Fruit fly (Drosophila melanogaster): ENCODE data around the gene CG13081.

The CG13081 gene

DNA sequence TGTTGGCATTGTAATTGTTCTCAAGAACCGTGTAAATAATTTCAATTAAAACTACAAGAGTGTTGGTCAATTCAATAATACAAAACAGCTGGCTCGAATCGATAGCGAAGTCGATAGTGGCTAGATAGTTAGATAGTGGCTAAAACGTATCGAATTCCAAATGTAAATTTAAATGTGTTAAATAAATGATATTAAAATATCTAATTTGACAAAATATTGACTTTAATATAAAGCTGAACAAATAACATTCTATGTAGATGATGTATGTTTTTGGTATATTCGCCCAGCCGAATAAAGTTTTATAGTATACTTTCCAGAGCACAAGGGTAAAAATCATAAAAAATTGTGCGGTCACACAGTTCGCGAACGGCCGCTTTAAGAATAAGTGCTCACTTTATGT is 14.1 kb upstream of the CG13081 start, which contains the start of the genes Dpm1 and CG10137 (continued):
- peak; percentile 30 for TF ChIP-seq sage (GFP tag; optimal IDR thresholded peaks at IDR 0.05)
- no peak for TF ChIP-seq Jra (GFP tag; optimal IDR thresholded peaks at IDR 0.05)

- TF ChIP-seq GATAd (GFP tag; optimal IDR thresholded peaks at IDR 0.05) (no peak), Hr83 (GFP tag; optimal IDR thresholded peaks at IDR 0.05; ENCODE audit: poor library complexity, severe bottlenecking) (no peak), foxo (GFP tag; optimal IDR thresholded peaks at IDR 0.05) (no peak)
Measured at dm6 chr2L:19526844-19527243, 13.6 kb upstream of the CG13081 start.

dm6 chr2L:19528308-19528707 is 12.1 kb upstream of the CG13081 start:
- TF ChIP-seq Abd-B (GFP tag; optimal IDR thresholded peaks at IDR 0.05): no peak
- peak; percentile 96 for TF ChIP-seq Sp1 (GFP tag; optimal IDR thresholded peaks at IDR 0.05)
- no peak for TF ChIP-seq N (GFP tag; optimal IDR thresholded peaks at IDR 0.05)
- no peak for TF ChIP-seq jim (GFP tag; optimal IDR thresholded peaks at IDR 0.05)
- TF ChIP-seq Hr83 (GFP tag; optimal IDR thresholded peaks at IDR 0.05; ENCODE audit: poor library complexity, severe bottlenecking): peak; percentile 21
- TF ChIP-seq foxo (GFP tag; optimal IDR thresholded peaks at IDR 0.05): peak; percentile 77 to 98
- no peak for TF ChIP-seq Hr78 (GFP tag; optimal IDR thresholded peaks at IDR 0.05)
- TF ChIP-seq pan (optimal IDR thresholded peaks at IDR 0.05): no peak
- TF ChIP-seq lola (GFP tag; optimal IDR thresholded peaks at IDR 0.05): no peak
- TF ChIP-seq Rel (GFP tag; optimal IDR thresholded peaks at IDR 0.05): peak; percentile 80
- TF ChIP-seq Rel (tag; optimal IDR thresholded peaks at IDR 0.05): no peak
- TF ChIP-seq Jra (GFP tag; optimal IDR thresholded peaks at IDR 0.05): no peak
- TF ChIP-seq dsf (GFP tag; optimal IDR thresholded peaks at IDR 0.05; ENCODE audit: borderline replicate concordance): peak; percentile 25
- no peak for TF ChIP-seq Dif (GFP tag; optimal IDR thresholded peaks at IDR 0.05; ENCODE audit: partially characterized antibody)
- peak; percentile 95 for TF ChIP-seq h (GFP tag; optimal IDR thresholded peaks at IDR 0.05)
- no peak for TF ChIP-seq GATAd (GFP tag; optimal IDR thresholded peaks at IDR 0.05)
- TF ChIP-seq woc (GFP tag; optimal IDR thresholded peaks at IDR 0.05): peak; percentile 45
- TF ChIP-seq CrebA (GFP tag; optimal IDR thresholded peaks at IDR 0.05; ENCODE audit: borderline replicate concordance): no peak
- TF ChIP-seq CG32264 (GFP tag; optimal IDR thresholded peaks at IDR 0.05): peak; percentile 53
- peak; percentile 30 for TF ChIP-seq dmrt93B (GFP tag; optimal IDR thresholded peaks at IDR 0.05)
- peak; percentile 76 for TF ChIP-seq HLH106 (tag; optimal IDR thresholded peaks at IDR 0.05)
- TF ChIP-seq brk (GFP tag; optimal IDR thresholded peaks at IDR 0.05): no peak
- no peak for TF ChIP-seq Hnf4 (GFP tag; optimal IDR thresholded peaks at IDR 0.05)
- no peak for TF ChIP-seq tai (GFP tag; optimal IDR thresholded peaks at IDR 0.05)
- peak; percentile 98 for TF ChIP-seq fru (GFP tag; optimal IDR thresholded peaks at IDR 0.05)
- peak; percentile 93 for TF ChIP-seq br (GFP tag; optimal IDR thresholded peaks at IDR 0.05)
- TF ChIP-seq dl (GFP tag; optimal IDR thresholded peaks at IDR 0.05; ENCODE audit: insufficient read depth in 1 of 2, partially characterized antibody in 2 of 2): no peak
- TF ChIP-seq rgr (GFP tag; optimal IDR thresholded peaks at IDR 0.05): peak; percentile 94
- no peak for TF ChIP-seq sage (GFP tag; optimal IDR thresholded peaks at IDR 0.05)
- no peak for TF ChIP-seq Vsx2 (GFP tag; optimal IDR thresholded peaks at IDR 0.05; ENCODE audit: partially characterized antibody)
- TF ChIP-seq Dfd (GFP tag; optimal IDR thresholded peaks at IDR 0.05): no peak
- TF ChIP-seq sv (GFP tag; optimal IDR thresholded peaks at IDR 0.05): peak; percentile 95
- TF ChIP-seq ey (GFP tag; optimal IDR thresholded peaks at IDR 0.05): peak; percentile 96
- TF ChIP-seq Myc (optimal IDR thresholded peaks at IDR 0.05): no peak
- peak; percentile 46 for TF ChIP-seq Mio (GFP tag; optimal IDR thresholded peaks at IDR 0.05)
- peak; percentile 90 for TF ChIP-seq psq (GFP tag; optimal IDR thresholded peaks at IDR 0.05)
- peak; percentile 94 for TF ChIP-seq OdsH (GFP tag; optimal IDR thresholded peaks at IDR 0.05)
- no peak for TF ChIP-seq CG9705 (GFP tag; optimal IDR thresholded peaks at IDR 0.05)
- TF ChIP-seq usp (GFP tag; optimal IDR thresholded peaks at IDR 0.05): no peak

Data from whole organism, wandering third instar larva.